Worm (Caenorhabditis elegans) whole organism, L3 larva: ENCODE data around the gene pigb-1.

Experiments
- R02D3.7 ChIP-seq: fragments of 150-350 bp; optimal IDR thresholded peaks from 2 replicates; lab custom pipeline; 2014; ENCODE audit warnings: missing biosample characterization, missing genetic modification characterization
- ZK546.5 ChIP-seq: sonication (generic microtip); optimal IDR thresholded peaks from 2 replicates; lab custom pipeline; 2017; ENCODE audit warnings: missing biosample characterization, missing genetic modification characterization
- aly-2 ChIP-seq: fragments of 150-350 bp; optimal IDR thresholded peaks from 2 replicates; lab custom pipeline; 2014; ENCODE audit warnings: missing biosample characterization, missing genetic modification characterization
- ama-1 ChIP-seq: fragments of 150-350 bp; optimal IDR thresholded peaks from 2 replicates; lab custom pipeline; 2018
- ceh-28 ChIP-seq: fragments of 150-350 bp; optimal IDR thresholded peaks from 2 replicates; lab custom pipeline; 2014; ENCODE audit warnings: missing biosample characterization, missing genetic modification reagents, missing genetic modification characterization
- ceh-82 ChIP-seq: fragments of 150-350 bp; optimal IDR thresholded peaks from 2 replicates; lab custom pipeline; 2014; ENCODE audit warnings: missing biosample characterization, missing genetic modification characterization
- ceh-9 ChIP-seq: sonication (generic microtip); optimal IDR thresholded peaks from 2 replicates; lab custom pipeline; 2018; ENCODE audit warnings: missing biosample characterization, missing genetic modification characterization
- daf-12 ChIP-seq: fragments of 150-350 bp; optimal IDR thresholded peaks from 2 replicates; lab custom pipeline; 2014; ENCODE audit warnings: missing biosample characterization, missing genetic modification reagents, missing genetic modification characterization
- egl-27 ChIP-seq: sonication (generic microtip); optimal IDR thresholded peaks from 4 replicates; lab custom pipeline; 2017; ENCODE audit warnings: missing biosample characterization, missing genetic modification reagents, missing genetic modification characterization
- egl-5 ChIP-seq: fragments of 150-350 bp; optimal IDR thresholded peaks from 2 replicates; lab custom pipeline; 2017; ENCODE audit warnings: missing biosample characterization, missing genetic modification reagents, missing genetic modification characterization, inconsistent platforms
- elt-2 ChIP-seq: sonication (generic microtip); optimal IDR thresholded peaks from 2 replicates; lab custom pipeline; 2016; ENCODE audit warnings: missing genetic modification reagents, mild to moderate bottlenecking, missing genetic modification characterization, missing compliant biosample characterization
- elt-3 ChIP-seq, 3 experiments: fragments of 150-350 bp in 1 of 3; sonication (generic microtip) in 2 of 3; optimal IDR thresholded peaks; 2 replicates in 2 of 3; 4 replicates in 1 of 3; lab custom pipeline; 2014 to 2017; ENCODE audit warnings: missing biosample characterization in 3 of 3, missing genetic modification characterization in 3 of 3
- fkh-10 ChIP-seq: sonication (generic microtip); optimal IDR thresholded peaks from 2 replicates; lab custom pipeline; 2017; ENCODE audit warnings: missing biosample characterization, missing genetic modification reagents, missing genetic modification characterization
- fkh-2 ChIP-seq: fragments of 150-350 bp; optimal IDR thresholded peaks from 2 replicates; lab custom pipeline; 2014; ENCODE audit warnings: missing biosample characterization, missing genetic modification reagents, missing genetic modification characterization
- hmg-11 ChIP-seq: sonication (generic microtip); optimal IDR thresholded peaks from 2 replicates; lab custom pipeline; 2016; ENCODE audit warnings: missing genetic modification characterization, missing compliant biosample characterization
- jun-1 ChIP-seq: fragments of 150-350 bp; optimal IDR thresholded peaks from 2 replicates; lab custom pipeline; 2014; ENCODE audit warnings: missing biosample characterization, missing genetic modification reagents, missing genetic modification characterization
- lin-15B ChIP-seq: fragments of 150-350 bp; optimal IDR thresholded peaks from 2 replicates; lab custom pipeline; 2014; ENCODE audit warnings: missing biosample characterization, missing genetic modification characterization
- lin-39 ChIP-seq: fragments of 150-350 bp; optimal IDR thresholded peaks from 2 replicates; lab custom pipeline; 2018; ENCODE audit warnings: missing biosample characterization, missing genetic modification reagents, missing genetic modification characterization
- lsy-12 ChIP-seq: sonication (generic microtip); optimal IDR thresholded peaks from 2 replicates; lab custom pipeline; 2016; ENCODE audit warnings: mild to moderate bottlenecking, missing genetic modification characterization, missing compliant biosample characterization
- mdl-1 ChIP-seq: fragments of 150-350 bp; optimal IDR thresholded peaks from 2 replicates; lab custom pipeline; 2014; ENCODE audit warnings: missing biosample characterization, missing genetic modification characterization
- mml-1 ChIP-seq: fragments of 150-350 bp; sonication (generic microtip); optimal IDR thresholded peaks from 3 replicates; lab custom pipeline; 2014; ENCODE audit warnings: missing biosample characterization, missing genetic modification characterization
- nfya-1 ChIP-seq: sonication (generic microtip); optimal IDR thresholded peaks from 2 replicates; lab custom pipeline; 2017; ENCODE audit warnings: missing genetic modification characterization, mild to moderate bottlenecking, missing compliant biosample characterization, antibody characterized with exemption, moderate library complexity; ENCODE audit not compliant: insufficient read depth
- nhr-12 ChIP-seq: fragments of 150-350 bp; optimal IDR thresholded peaks from 2 replicates; lab custom pipeline; 2014; ENCODE audit warnings: missing biosample characterization, missing genetic modification characterization
- nhr-23 ChIP-seq: fragments of 150-350 bp; optimal IDR thresholded peaks from 2 replicates; lab custom pipeline; 2014; ENCODE audit warnings: missing biosample characterization, missing genetic modification reagents, missing genetic modification characterization
- nhr-237 ChIP-seq: fragments of 150-350 bp; optimal IDR thresholded peaks from 2 replicates; lab custom pipeline; 2014; ENCODE audit warnings: missing biosample characterization, missing genetic modification characterization
- nhr-25 ChIP-seq: sonication (generic microtip); optimal IDR thresholded peaks from 2 replicates; lab custom pipeline; 2017; ENCODE audit warnings: missing biosample characterization, missing genetic modification characterization
- nhr-28 ChIP-seq: fragments of 150-350 bp; optimal IDR thresholded peaks from 2 replicates; lab custom pipeline; 2014; ENCODE audit warnings: missing biosample characterization, missing genetic modification characterization
- nhr-43 ChIP-seq: sonication (generic microtip); optimal IDR thresholded peaks from 2 replicates; lab custom pipeline; 2016; ENCODE audit warnings: mild to moderate bottlenecking, missing genetic modification characterization, missing compliant biosample characterization; ENCODE audit not compliant: poor library complexity, severe bottlenecking
- nhr-67 ChIP-seq: fragments of 150-350 bp; optimal IDR thresholded peaks from 2 replicates; lab custom pipeline; 2014; ENCODE audit warnings: missing biosample characterization, missing genetic modification characterization
- nhr-77 ChIP-seq: fragments of 150-350 bp; optimal IDR thresholded peaks from 2 replicates; lab custom pipeline; 2014; ENCODE audit warnings: missing biosample characterization, missing genetic modification characterization
- pha-4 ChIP-seq: fragments of 150-350 bp; optimal IDR thresholded peaks from 2 replicates; lab custom pipeline; 2014; ENCODE audit warnings: missing biosample characterization, missing genetic modification reagents, missing genetic modification characterization
- pqm-1 ChIP-seq: fragments of 150-350 bp; optimal IDR thresholded peaks from 2 replicates; lab custom pipeline; 2017; ENCODE audit warnings: missing biosample characterization, missing genetic modification characterization, inconsistent platforms
- sea-2 ChIP-seq: fragments of 150-350 bp; sonication (generic microtip); optimal IDR thresholded peaks from 4 replicates; lab custom pipeline; 2014; ENCODE audit warnings: missing biosample characterization, missing genetic modification reagents, missing genetic modification characterization
- skn-1 ChIP-seq: fragments of 150-350 bp; optimal IDR thresholded peaks from 2 replicates; lab custom pipeline; 2014; ENCODE audit warnings: missing biosample characterization, missing genetic modification characterization
- snpc-4 ChIP-seq: fragments of 150-350 bp; optimal IDR thresholded peaks from 2 replicates; lab custom pipeline; 2014; ENCODE audit warnings: missing biosample characterization, missing genetic modification characterization
- tbx-2 ChIP-seq: sonication (generic microtip); optimal IDR thresholded peaks from 2 replicates; lab custom pipeline; 2016; ENCODE audit warnings: mild to moderate bottlenecking, missing genetic modification characterization, missing compliant biosample characterization
- unc-39 ChIP-seq: sonication (generic microtip); optimal IDR thresholded peaks from 4 replicates; lab custom pipeline; 2017; ENCODE audit warnings: missing biosample characterization, missing genetic modification characterization
- zag-1 ChIP-seq: fragments of 150-350 bp; optimal IDR thresholded peaks from 2 replicates; lab custom pipeline; 2014; ENCODE audit warnings: missing biosample characterization, missing genetic modification characterization
- ztf-11 ChIP-seq: fragments of 150-350 bp; optimal IDR thresholded peaks from 2 replicates; lab custom pipeline; 2014; ENCODE audit warnings: missing biosample characterization, missing genetic modification characterization

Gene pigb-1

DNA sequence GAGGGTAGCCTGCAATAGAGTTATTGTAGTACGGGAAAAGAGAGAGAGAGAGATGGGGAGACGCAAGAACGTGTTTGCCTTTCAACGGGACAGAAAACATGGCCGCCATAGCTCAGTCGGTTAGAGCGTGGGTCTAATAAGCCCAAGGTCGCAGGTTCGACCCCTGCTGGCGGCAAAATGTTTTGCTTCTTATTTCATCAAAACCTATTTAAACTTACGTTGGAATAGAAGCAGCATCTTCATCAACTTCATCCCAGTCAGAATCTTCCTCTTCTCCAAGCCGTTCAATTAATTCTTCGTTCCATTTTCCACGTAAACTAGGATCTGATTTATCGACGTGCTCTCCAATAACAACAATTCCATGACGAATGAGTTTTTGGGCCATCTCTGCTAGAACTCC, 39.8 kb upstream of the pigb-1 start:
- TF ChIP-seq tbx-2 = peak; percentile 19
- TF ChIP-seq egl-27 = peak; percentile 46
- TF ChIP-seq R02D3.7 (tag; lab: Kevin White, UChicago) = peak; percentile 29
- peak; percentile 35 for TF ChIP-seq jun-1
- TF ChIP-seq lsy-12 = peak; percentile 73
- peak; percentile 40 for TF ChIP-seq nhr-25 (tag; lab: Kevin White, UChicago)
- peak; percentile 58 for TF ChIP-seq lin-39 (tag; lab: Kevin White, UChicago)
- TF ChIP-seq pha-4 (tag; lab: Kevin White, UChicago) = peak; percentile 38
- peak; percentile 29 for TF ChIP-seq ceh-82 (tag; lab: Kevin White, UChicago)
- TF ChIP-seq elt-2 (tag; lab: Kevin White, UChicago) = peak; percentile 87
- no peak for TF ChIP-seq ceh-9 (tag; lab: Kevin White, UChicago)
- peak; percentile 17 for TF ChIP-seq pqm-1
- no peak for TF ChIP-seq zag-1 (tag; lab: Kevin White, UChicago)
- TF ChIP-seq hmg-11 (tag; lab: Kevin White, UChicago) = peak; percentile 89
- TF ChIP-seq daf-12 (tag; lab: Kevin White, UChicago) = no peak
- no peak for TF ChIP-seq mdl-1
- peak; percentile 63 for TF ChIP-seq nhr-43
- peak; percentile 57 for TF ChIP-seq nfya-1 (tag; lab: Kevin White, UChicago)
- peak; percentile 30 for TF ChIP-seq snpc-4 (tag; lab: Kevin White, UChicago)
- peak; percentile 34 for TF ChIP-seq lin-15B (tag; lab: Kevin White, UChicago)

DNA sequence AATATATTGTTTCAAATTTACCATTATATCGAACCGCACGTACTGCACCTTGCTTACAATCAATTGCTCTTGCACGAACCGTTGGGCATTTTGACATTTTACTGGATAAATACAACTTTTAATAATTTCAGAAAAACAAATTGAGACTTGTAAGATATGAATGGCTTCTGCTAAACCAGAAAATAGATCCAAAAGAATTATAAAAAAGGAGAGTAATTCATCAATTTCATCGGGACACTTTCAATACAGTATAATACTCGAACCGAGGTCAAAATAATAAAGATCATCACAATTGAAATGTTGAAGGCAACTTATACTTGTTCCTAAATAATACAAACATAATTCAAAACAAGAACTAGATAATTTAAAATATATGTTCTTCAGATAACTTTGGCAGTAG, 38.7 kb upstream of the pigb-1 start, which contains the start of gene wdr-83:
Gene wdr-83, minus strand, starts transcription at position 101 of the 400 bp plus-strand sequence.
- no peak for TF ChIP-seq pqm-1
- TF ChIP-seq nhr-77 (tag; lab: Kevin White, UChicago) = no peak
- no peak for TF ChIP-seq fkh-10 (GFP tag; lab: Kevin White, UChicago)
- TF ChIP-seq hmg-11 (tag; lab: Kevin White, UChicago) = no peak
- no peak for TF ChIP-seq skn-1
- no peak for TF ChIP-seq ztf-11
- TF ChIP-seq nhr-23 (tag; lab: Kevin White, UChicago) = no peak
- no peak for TF ChIP-seq mdl-1
- no peak for TF ChIP-seq nhr-237
- no peak for TF ChIP-seq egl-5 (tag; lab: Kevin White, UChicago)
- no peak for TF ChIP-seq jun-1
- TF ChIP-seq R02D3.7 (tag; lab: Kevin White, UChicago) = no peak
- TF ChIP-seq unc-39 = no peak
- no peak for TF ChIP-seq nhr-28
- no peak for TF ChIP-seq nhr-25 (tag; lab: Kevin White, UChicago)
- TF ChIP-seq zag-1 (tag; lab: Kevin White, UChicago) = no peak

DNA sequence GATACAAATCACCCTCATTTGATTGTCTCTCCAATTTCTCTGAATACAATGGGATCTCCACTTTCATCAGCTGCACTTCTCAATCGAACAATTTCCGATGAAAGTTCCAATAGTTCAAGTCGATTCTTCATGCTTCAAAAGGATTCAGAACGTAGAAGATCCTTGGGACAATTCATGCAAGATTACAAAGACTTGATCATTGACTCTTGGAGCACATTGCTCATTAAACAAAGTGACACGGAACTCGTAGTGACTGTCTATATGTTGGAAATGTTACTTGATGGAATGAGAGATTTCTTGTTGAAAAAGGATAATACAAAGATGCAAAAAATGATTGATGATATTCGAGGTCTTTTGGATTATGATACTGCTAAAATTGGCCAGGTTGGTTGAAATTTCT, 35.1 kb upstream of the pigb-1 start:
- TF ChIP-seq ceh-28 (tag; lab: Kevin White, UChicago) = no peak
- TF ChIP-seq ceh-82 (tag; lab: Kevin White, UChicago) = no peak
- TF ChIP-seq lin-39 (tag; lab: Kevin White, UChicago) = no peak
- TF ChIP-seq lin-15B (tag; lab: Kevin White, UChicago) = no peak
- no peak for TF ChIP-seq ama-1
- TF ChIP-seq tbx-2 = no peak
- no peak for TF ChIP-seq elt-3 (tag; optimal IDR thresholded peaks at IDR 0.05; lab: Kevin White, UChicago)
- TF ChIP-seq nfya-1 (tag; lab: Kevin White, UChicago) = no peak
- no peak for TF ChIP-seq elt-2 (tag; lab: Kevin White, UChicago)
- no peak for TF ChIP-seq pqm-1
- TF ChIP-seq snpc-4 (tag; lab: Kevin White, UChicago) = no peak
- TF ChIP-seq nhr-25 (tag; lab: Kevin White, UChicago) = no peak
- no peak for TF ChIP-seq unc-39
- no peak for TF ChIP-seq aly-2
- TF ChIP-seq nhr-12 (tag; lab: Kevin White, UChicago) = no peak
- no peak for TF ChIP-seq egl-5 (tag; lab: Kevin White, UChicago)
- no peak for TF ChIP-seq daf-12 (tag; lab: Kevin White, UChicago)
- TF ChIP-seq nhr-43 = no peak
- TF ChIP-seq fkh-2 = no peak
- no peak for TF ChIP-seq sea-2

DNA sequence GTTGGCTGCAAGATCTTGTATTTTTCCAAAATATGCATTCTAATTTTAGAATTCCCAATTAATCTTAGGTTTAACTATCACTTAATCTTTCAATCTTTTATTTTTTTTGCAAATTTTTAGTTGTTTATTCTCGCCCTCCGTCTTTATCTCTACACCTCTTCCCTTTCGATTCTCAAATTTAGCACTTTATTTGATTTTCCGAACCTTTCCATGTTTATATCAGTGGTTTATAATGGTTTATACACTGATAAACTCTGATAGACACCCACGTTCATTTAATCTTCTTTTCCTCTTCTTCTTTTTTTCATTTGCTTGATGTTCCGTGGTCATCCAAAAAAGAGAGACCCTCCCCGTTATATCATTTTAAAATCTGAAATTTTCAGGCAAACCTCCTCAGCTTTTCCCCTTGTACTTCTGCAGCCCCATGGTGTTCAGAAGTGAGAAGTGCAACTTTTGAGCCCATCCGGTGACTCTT, 29.5 kb upstream of the pigb-1 start, which contains the start of the genes nsy-1 and F59A6.13:
Gene nsy-1, plus strand, starts transcription at position 377 of the 475 bp plus-strand sequence.
Gene F59A6.13, plus strand, starts transcription at position 425 of the 475 bp plus-strand sequence.
- no peak for TF ChIP-seq nhr-28
- no peak for TF ChIP-seq nhr-67
- peak; percentile 11 for TF ChIP-seq pha-4 (tag; lab: Kevin White, UChicago)
- TF ChIP-seq lsy-12 = no peak
- TF ChIP-seq pqm-1 = peak; percentile 60
- no peak for TF ChIP-seq mml-1
- no peak for TF ChIP-seq jun-1
- no peak for TF ChIP-seq ZK546.5 (tag; lab: Kevin White, UChicago)
- no peak for TF ChIP-seq elt-3 (tag; optimal IDR thresholded peaks at IDR 0.05; lab: Kevin White, UChicago)
- TF ChIP-seq fkh-10 (GFP tag; lab: Kevin White, UChicago) = no peak
- peak; percentile 98 for TF ChIP-seq elt-2 (tag; lab: Kevin White, UChicago)
- no peak for TF ChIP-seq lin-39 (tag; lab: Kevin White, UChicago)
